Worm (Caenorhabditis elegans): ENCODE data around the gene arl-8.
"Not testable (repeated sequence)": the region's sequence is repeated elsewhere in the genome, so short reads cannot be mapped to it uniquely, and the experiment has no call there.

arl-8 gene

DNA sequence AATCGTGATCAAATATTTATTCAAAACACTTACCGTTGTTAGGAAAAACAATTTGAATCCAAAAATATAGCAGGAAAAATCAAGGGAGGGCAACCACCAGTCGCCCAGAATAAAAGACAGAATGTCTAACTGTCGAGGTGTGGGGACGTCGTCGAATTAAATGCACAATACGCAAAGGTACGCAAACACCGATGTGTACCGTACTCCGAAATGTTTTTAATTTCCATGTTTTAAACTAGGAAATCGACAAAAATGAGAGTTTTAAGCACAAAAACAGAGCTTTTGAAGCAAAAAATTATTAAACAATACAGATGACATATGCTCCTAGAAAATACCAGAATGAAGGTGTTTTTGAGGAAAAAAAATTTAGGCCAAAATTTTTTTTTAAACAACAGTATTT lies 23.5 kb upstream of the arl-8 start, which contains the start of gene Y57G11C.51:
Gene Y57G11C.51, minus strand, starts transcription at position 101 of the 400 bp plus-strand sequence.
- not testable (repeated sequence) for TF ChIP-seq ceh-9 (tag; optimal IDR thresholded peaks at IDR 0.05); unc-55 (GFP tag; optimal IDR thresholded peaks at IDR 0.05); ceh-48 (tag; optimal IDR thresholded peaks at IDR 0.05)

DNA sequence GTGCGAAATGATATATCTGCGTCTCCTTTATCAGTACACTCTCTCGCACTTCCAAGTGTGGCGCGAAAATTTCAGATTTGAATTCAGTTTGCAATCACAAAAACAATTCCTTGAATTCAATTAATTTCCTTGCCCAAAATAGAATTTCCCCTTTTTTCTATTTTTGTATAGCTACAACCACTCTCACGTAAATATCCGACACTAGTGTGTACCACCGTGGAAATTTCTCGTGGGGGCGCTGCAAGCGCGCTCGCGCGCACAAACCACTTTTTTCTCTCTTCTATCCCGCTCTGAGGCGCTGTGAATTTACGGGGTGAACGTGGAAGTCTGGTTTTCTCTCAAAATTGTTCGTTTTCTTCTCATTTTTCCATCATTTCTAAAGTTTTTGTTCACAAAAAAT lies 16.4 kb upstream of the arl-8 start, which contains the start of gene Y57G11C.8:
Gene Y57G11C.8, plus strand, starts transcription at position 301 of the 400 bp plus-strand sequence.
- TF ChIP-seq fkh-6 (tag; optimal IDR thresholded peaks at IDR 0.05) (no peak), sdc-2 (tag; optimal IDR thresholded peaks at IDR 0.05) (no peak), ceh-18 (tag; optimal IDR thresholded peaks at IDR 0.05) (no peak), elt-2 (tag; optimal IDR thresholded peaks at IDR 0.05) (no peak), zip-5 (tag; optimal IDR thresholded peaks at IDR 0.05) (no peak), dve-1 (tag; optimal IDR thresholded peaks at IDR 0.05) (no peak), ceh-34 (tag; optimal IDR thresholded peaks at IDR 0.05) (no peak), tbx-2 (tag; optimal IDR thresholded peaks at IDR 0.05) (no peak), ceh-48 (tag; optimal IDR thresholded peaks at IDR 0.05) (no peak), pat-9 (tag; optimal IDR thresholded peaks at IDR 0.05) (no peak)

DNA sequence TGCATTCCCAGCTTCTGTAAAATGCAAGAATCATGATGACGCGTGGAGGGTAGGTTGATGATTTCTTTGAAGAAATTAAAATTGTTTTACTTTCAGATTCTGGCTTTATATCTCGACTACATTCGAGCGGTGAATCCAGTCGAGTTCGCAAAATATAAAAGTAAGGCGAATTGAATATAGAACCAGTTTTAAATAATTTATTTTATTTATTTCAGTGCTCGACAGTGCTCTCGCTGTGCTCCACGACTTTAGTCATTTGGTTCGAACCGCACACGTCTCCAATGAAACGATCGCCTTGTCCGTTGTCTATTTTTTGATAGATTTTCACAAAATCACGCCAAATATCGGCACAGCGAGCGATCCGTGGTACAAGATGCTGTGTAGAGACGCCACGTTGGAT lies 15.7 kb upstream of the arl-8 start, which contains the start of gene Y57G11C.1130:
Gene Y57G11C.1130, plus strand, starts transcription at position 301 of the 400 bp plus-strand sequence.
- TF ChIP-seq ceh-24 (tag; optimal IDR thresholded peaks at IDR 0.05) = no peak
- no peak for TF ChIP-seq ceh-19 (GFP tag; optimal IDR thresholded peaks at IDR 0.05)
- no peak for TF ChIP-seq pag-3 (tag; optimal IDR thresholded peaks at IDR 0.05; ENCODE audit: borderline replicate concordance)
- TF ChIP-seq unc-3 (GFP tag; conservative IDR thresholded peaks at IDR 0.05) = no peak
- TF ChIP-seq unc-3 (tag; optimal IDR thresholded peaks at IDR 0.05) = no peak
- TF ChIP-seq ceh-14 (tag; optimal IDR thresholded peaks at IDR 0.05) = no peak
- TF ChIP-seq elt-4 (tag; optimal IDR thresholded peaks at IDR 0.05) = no peak
- TF ChIP-seq odd-2 (tag; optimal IDR thresholded peaks at IDR 0.05) = no peak
- no peak for TF ChIP-seq ceh-48 (tag; optimal IDR thresholded peaks at IDR 0.05)

DNA sequence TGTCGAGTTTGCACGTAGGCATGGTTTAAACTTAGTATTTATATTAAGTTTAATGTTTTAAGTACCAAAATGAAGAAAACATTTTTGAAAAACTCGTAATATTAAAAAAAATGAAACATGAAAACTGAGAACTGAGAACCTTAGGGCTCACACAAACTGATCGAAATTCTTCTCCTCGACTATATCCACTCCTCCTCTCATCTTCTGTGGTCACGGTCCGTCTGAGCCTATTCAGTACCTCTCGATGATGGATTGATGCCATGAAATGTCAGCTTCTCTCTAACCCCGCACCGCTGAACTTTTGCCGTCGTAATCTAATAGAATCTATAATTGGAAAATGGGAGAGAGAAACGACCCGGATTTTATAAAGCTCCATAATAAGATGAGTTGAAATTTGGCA lies 13.5 kb upstream of the arl-8 start, which contains the start of gene nlp-56:
Gene nlp-56, minus strand, starts transcription at position 257 of the 400 bp plus-strand sequence.
- no peak for TF ChIP-seq unc-86 (tag; optimal IDR thresholded peaks at IDR 0.05)
- no peak for TF ChIP-seq lin-11 (tag; optimal IDR thresholded peaks at IDR 0.05)
- no peak for TF ChIP-seq fkh-6 (tag; optimal IDR thresholded peaks at IDR 0.05)
- no peak for TF ChIP-seq pha-4 (tag; optimal IDR thresholded peaks at IDR 0.05)
- no peak for TF ChIP-seq C08G9.2 (tag; optimal IDR thresholded peaks at IDR 0.05)
- no peak for TF ChIP-seq hlh-13 (GFP tag; optimal IDR thresholded peaks at IDR 0.05)
- no peak for TF ChIP-seq ama-1 (optimal IDR thresholded peaks at IDR 0.05)
- TF ChIP-seq tbx-2 (tag; optimal IDR thresholded peaks at IDR 0.05) = no peak
- no peak for TF ChIP-seq unc-3 (GFP tag; conservative IDR thresholded peaks at IDR 0.05)
- TF ChIP-seq unc-3 (tag; optimal IDR thresholded peaks at IDR 0.05) = no peak
- TF ChIP-seq ztf-16 (tag; optimal IDR thresholded peaks at IDR 0.05) = no peak
- TF ChIP-seq F13H6.1 (tag; optimal IDR thresholded peaks at IDR 0.05) = no peak
- TF ChIP-seq elt-2 (tag; optimal IDR thresholded peaks at IDR 0.05) = no peak
- TF ChIP-seq sdc-2 (tag; optimal IDR thresholded peaks at IDR 0.05) = no peak
- no peak for TF ChIP-seq elt-4 (tag; optimal IDR thresholded peaks at IDR 0.05)
- no peak for TF ChIP-seq rnt-1 (tag; optimal IDR thresholded peaks at IDR 0.05)
- TF ChIP-seq ceh-45 (GFP tag; IDR thresholded peaks at IDR 0.05) = no peak
- TF ChIP-seq ceh-6 (GFP tag; optimal IDR thresholded peaks at IDR 0.05) = no peak

DNA sequence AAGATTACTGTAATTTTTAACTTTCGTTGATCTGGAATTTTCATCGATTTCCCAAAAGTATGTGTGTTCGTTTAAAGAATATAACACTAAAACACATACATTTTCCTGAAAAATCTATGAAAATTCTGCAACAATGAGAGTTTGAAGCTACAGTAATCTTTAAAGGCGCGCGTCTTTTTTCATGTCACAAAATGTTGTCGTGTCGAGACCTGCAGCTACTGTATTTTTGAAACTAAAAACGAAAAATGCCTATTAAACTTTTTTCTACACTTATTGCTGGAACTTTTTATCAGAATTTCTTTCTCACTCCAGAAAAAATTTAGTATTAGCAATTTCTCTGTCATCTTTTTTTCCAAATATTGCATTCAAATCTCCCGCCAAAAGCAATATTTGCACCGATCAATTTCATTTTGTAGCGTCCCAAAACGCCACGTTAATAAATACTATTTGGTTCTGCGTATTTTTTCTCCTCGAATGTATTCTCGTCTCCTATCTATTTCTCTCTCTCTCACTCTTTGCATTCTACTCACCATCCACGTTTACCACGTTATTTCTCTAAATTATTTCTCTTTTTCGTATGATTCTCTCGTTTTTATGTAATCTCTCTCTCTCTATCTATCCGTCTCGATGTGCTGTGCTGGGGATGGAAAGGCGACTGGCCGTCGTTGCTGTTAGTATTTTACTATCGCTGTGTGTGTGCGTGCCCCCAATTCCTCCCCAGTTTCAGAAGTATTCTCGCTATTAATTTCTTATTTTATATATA lies 11.4 kb upstream of the arl-8 start, which contains the start of gene melo-1:
Gene melo-1, plus strand, starts transcription at position 658 of the 763 bp plus-strand sequence.
- TF ChIP-seq unc-42 (tag; optimal IDR thresholded peaks at IDR 0.05) = peak; percentile 51
- peak; percentile 11 for TF ChIP-seq ceh-19 (GFP tag; optimal IDR thresholded peaks at IDR 0.05)
- TF ChIP-seq ahr-1 (tag; optimal IDR thresholded peaks at IDR 0.05) = no peak
- peak; percentile 42 for TF ChIP-seq unc-55 (GFP tag; optimal IDR thresholded peaks at IDR 0.05)
- TF ChIP-seq ets-4 (tag; optimal IDR thresholded peaks at IDR 0.05) = no peak
- no peak for TF ChIP-seq fax-1 (tag; optimal IDR thresholded peaks at IDR 0.05)
- TF ChIP-seq nfya-1 (tag; optimal IDR thresholded peaks at IDR 0.05) = peak; percentile 60
- TF ChIP-seq F13H6.1 (tag; optimal IDR thresholded peaks at IDR 0.05) = no peak
- no peak for TF ChIP-seq pag-3 (tag; optimal IDR thresholded peaks at IDR 0.05; ENCODE audit: borderline replicate concordance)
- no peak for TF ChIP-seq ama-1 (optimal IDR thresholded peaks at IDR 0.05)

Measured in whole organism, late embryonic.